Fruit fly (Drosophila melanogaster) whole organism, embryonic: Measurements from ENCODE around the gene CG31871.

Experiments
- Ada2b ChIP-seq: fragments of 200-800 bp; sonication (Bioruptor generic); IDR thresholded peaks from 2 replicates; pipeline ENCODE4 v1.3.6; 2022; ENCODE audit warnings: missing biosample characterization, missing genetic modification characterization
- Asciz ChIP-seq: fragments of 200-800 bp; sonication (Bioruptor generic); optimal IDR thresholded peaks from 2 replicates; lab custom pipeline; 2017; ENCODE audit warnings: missing biosample characterization, mild to moderate bottlenecking, missing genetic modification characterization, missing genetic modification reagents
- CG10147 ChIP-seq: fragments of 200-800 bp; sonication (Bioruptor generic); optimal IDR thresholded peaks from 2 replicates; lab custom pipeline; 2019; ENCODE audit warnings: missing biosample characterization, mild to moderate bottlenecking, missing genetic modification characterization, moderate library complexity
- CG11247 ChIP-seq: fragments of 200-800 bp; sonication (Bioruptor generic); IDR thresholded peaks from 2 replicates; pipeline ENCODE4 v1.3.6; 2022; ENCODE audit warnings: missing biosample characterization, missing genetic modification characterization
- CG11696 ChIP-seq: fragments of 200-800 bp; sonication (Bioruptor generic); IDR thresholded peaks from 2 replicates; pipeline ENCODE4 v1.3.6; 2022; ENCODE audit warnings: missing biosample characterization, missing genetic modification characterization
- CG13287 ChIP-seq: fragments of 200-800 bp; sonication (Bioruptor generic); IDR thresholded peaks from 2 replicates; pipeline ENCODE4 v1.3.6; 2022; ENCODE audit warnings: missing biosample characterization, missing genetic modification characterization; ENCODE audit not compliant: partially characterized antibody
- CG14965 ChIP-seq: fragments of 200-800 bp; sonication (Bioruptor generic); optimal IDR thresholded peaks from 2 replicates; lab custom pipeline; 2016; ENCODE audit warnings: missing biosample characterization, missing genetic modification characterization, borderline replicate concordance
- CG17328 ChIP-seq: fragments of 200-800 bp; sonication (Bioruptor generic); IDR thresholded peaks from 2 replicates; pipeline ENCODE4 v1.3.6; 2022; ENCODE audit warnings: missing biosample characterization, missing genetic modification characterization
- CG17361 ChIP-seq: fragments of 200-800 bp; sonication (Bioruptor generic); IDR thresholded peaks from 3 replicates; pipeline ENCODE4 v1.3.6; 2022; ENCODE audit warnings: missing biosample characterization, missing genetic modification characterization
- CG18764 ChIP-seq: fragments of 200-800 bp; sonication (Bioruptor generic); optimal IDR thresholded peaks from 3 replicates; lab custom pipeline; 2016; ENCODE audit warnings: missing biosample characterization, missing genetic modification characterization
- CG2116 ChIP-seq: fragments of 200-800 bp; sonication (Bioruptor generic); optimal IDR thresholded peaks from 3 replicates; lab custom pipeline; 2018; ENCODE audit warnings: missing biosample characterization, mild to moderate bottlenecking, missing genetic modification characterization
- CG2199 ChIP-seq: fragments of 200-800 bp; sonication (Bioruptor generic); IDR thresholded peaks from 3 replicates; pipeline ENCODE4 v1.3.6; 2022; ENCODE audit warnings: missing biosample characterization, missing genetic modification characterization
- CG2889 ChIP-seq: fragments of 200-800 bp; sonication (Bioruptor generic); IDR thresholded peaks from 3 replicates; pipeline ENCODE4 v1.3.6; 2022; ENCODE audit warnings: missing biosample characterization, missing genetic modification characterization
- CG30020 ChIP-seq: fragments of 200-800 bp; optimal IDR thresholded peaks from 2 replicates; lab custom pipeline; 2019; ENCODE audit warnings: missing biosample characterization, mild to moderate bottlenecking, missing genetic modification characterization, moderate library complexity
- CG32532 ChIP-seq: fragments of 200-800 bp; sonication (Bioruptor generic); IDR thresholded peaks from 2 replicates; pipeline ENCODE4 v1.3.6; 2022; ENCODE audit warnings: missing biosample characterization, missing genetic modification characterization
- CG3281 ChIP-seq: fragments of 200-800 bp; sonication (Bioruptor generic); optimal IDR thresholded peaks from 3 replicates; lab custom pipeline; 2017; ENCODE audit warnings: missing biosample characterization, mild to moderate bottlenecking, missing genetic modification characterization
- CG33557 ChIP-seq: fragments of 200-800 bp; sonication (Bioruptor generic); optimal IDR thresholded peaks from 2 replicates; lab custom pipeline; 2019; ENCODE audit warnings: missing biosample characterization, mild to moderate bottlenecking, missing genetic modification characterization, moderate library complexity
- CG4820 ChIP-seq: fragments of 200-800 bp; sonication (Bioruptor generic); optimal IDR thresholded peaks from 3 replicates; lab custom pipeline; 2016; ENCODE audit warnings: missing biosample characterization, missing genetic modification characterization
- CG6654 ChIP-seq: fragments of 200-800 bp; sonication (Bioruptor generic); optimal IDR thresholded peaks from 2 replicates; lab custom pipeline; 2017; ENCODE audit warnings: missing biosample characterization, mild to moderate bottlenecking, missing genetic modification characterization
- CG7357 ChIP-seq: fragments of 200-800 bp; sonication (Bioruptor generic); IDR thresholded peaks from 3 replicates; pipeline ENCODE4 v1.3.6; 2022; ENCODE audit warnings: missing biosample characterization, missing genetic modification characterization
- CG9727 ChIP-seq: fragments of 200-800 bp; sonication (Bioruptor generic); optimal IDR thresholded peaks from 3 replicates; lab custom pipeline; 2017; ENCODE audit warnings: missing biosample characterization, mild to moderate bottlenecking, missing genetic modification characterization
- CG9817 ChIP-seq: fragments of 200-800 bp; sonication (Bioruptor generic); optimal IDR thresholded peaks from 2 replicates; lab custom pipeline; 2018; ENCODE audit warnings: missing biosample characterization, mild to moderate bottlenecking, missing genetic modification characterization, moderate library complexity
- Max ChIP-seq: fragments of 200-800 bp; sonication (Bioruptor generic); optimal IDR thresholded peaks from 2 replicates; lab custom pipeline; 2016; ENCODE audit warnings: missing biosample characterization, mild to moderate bottlenecking, missing genetic modification characterization
- Rfx ChIP-seq: fragments of 200-800 bp; sonication (Bioruptor generic); IDR thresholded peaks from 2 replicates; pipeline ENCODE4 v1.3.6; 2022; ENCODE audit warnings: missing biosample characterization, missing genetic modification characterization
- Scr ChIP-seq: fragments of 200-800 bp; sonication (Bioruptor generic); IDR thresholded peaks from 2 replicates; pipeline ENCODE4 v1.3.6; 2022; ENCODE audit warnings: missing biosample characterization, missing genetic modification characterization; ENCODE audit not compliant: partially characterized antibody
- Six4 ChIP-seq: fragments of 200-800 bp; sonication (Bioruptor generic); optimal IDR thresholded peaks from 2 replicates; lab custom pipeline; 2016; ENCODE audit warnings: missing biosample characterization, missing genetic modification characterization
- TFAM ChIP-seq: fragments of 200-800 bp; sonication (Bioruptor generic); optimal IDR thresholded peaks from 2 replicates; lab custom pipeline; 2017; ENCODE audit warnings: missing biosample characterization, missing genetic modification characterization, inconsistent platforms
- Tbp ChIP-seq: fragments of >200 bp; optimal IDR thresholded peaks from 2 replicates; lab custom pipeline; 2018; ENCODE audit warnings: missing biosample characterization, missing genetic modification characterization
- Usf ChIP-seq: fragments of 200-800 bp; sonication (Bioruptor generic); optimal IDR thresholded peaks from 2 replicates; lab custom pipeline; 2017; ENCODE audit warnings: missing genotype, missing biosample characterization, missing genetic modification characterization
- chinmo ChIP-seq: fragments of 200-800 bp; sonication (Bioruptor generic); IDR thresholded peaks from 4 replicates; pipeline ENCODE4 v1.3.6; 2022; ENCODE audit warnings: missing biosample characterization, missing genetic modification characterization; ENCODE audit not compliant: partially characterized antibody
- croc ChIP-seq: fragments of 200-800 bp; sonication (Bioruptor generic); conservative IDR thresholded peaks from 3 replicates; pipeline ENCODE4 v1.3.6; 2022; ENCODE audit warnings: missing biosample characterization, missing genetic modification characterization
- dmrt11E ChIP-seq: fragments of 200-800 bp; sonication (Bioruptor generic); optimal IDR thresholded peaks from 3 replicates; lab custom pipeline; 2018; ENCODE audit warnings: missing biosample characterization, mild to moderate bottlenecking, missing genetic modification characterization, moderate library complexity
- dmrt99B ChIP-seq: fragments of 200-800 bp; sonication (Bioruptor generic); optimal IDR thresholded peaks from 2 replicates; lab custom pipeline; 2018; ENCODE audit warnings: missing biosample characterization, mild to moderate bottlenecking, missing genetic modification characterization, moderate library complexity
- eve ChIP-seq, 2 experiments: fragments of >200 bp; optimal IDR thresholded peaks; 2 replicates each; lab custom pipeline; 2017; ENCODE audit warnings: missing biosample characterization in 2 of 2, missing genetic modification characterization in 2 of 2
- eyg ChIP-seq: fragments of 200-800 bp; sonication (Bioruptor generic); optimal IDR thresholded peaks from 3 replicates; lab custom pipeline; 2016; ENCODE audit warnings: missing biosample characterization, missing genetic modification characterization
- grau ChIP-seq: fragments of 200-800 bp; optimal IDR thresholded peaks from 3 replicates; lab custom pipeline; 2019; ENCODE audit warnings: missing biosample characterization, mild to moderate bottlenecking, missing genetic modification characterization, moderate library complexity
- hb ChIP-seq: fragments of 200-800 bp; sonication (Bioruptor generic); IDR thresholded peaks from 3 replicates; pipeline ENCODE4 v1.3.6; 2022; ENCODE audit warnings: missing biosample characterization, missing genetic modification characterization; ENCODE audit not compliant: partially characterized antibody
- insv ChIP-seq, 2 experiments: fragments of 200-800 bp; sonication (Bioruptor generic); optimal IDR thresholded peaks; 3 replicates each; lab custom pipeline; 2016 to 2018; ENCODE audit warnings: missing biosample characterization in 2 of 2, missing genetic modification characterization in 2 of 2
- klu ChIP-seq: fragments of 200-800 bp; sonication (Bioruptor generic); IDR thresholded peaks from 2 replicates; pipeline ENCODE4 v1.3.6; 2022; ENCODE audit warnings: missing biosample characterization, missing genetic modification characterization
- pfk ChIP-seq: fragments of 200-800 bp; sonication (Bioruptor generic); optimal IDR thresholded peaks from 2 replicates; lab custom pipeline; 2018; ENCODE audit warnings: missing biosample characterization, mild to moderate bottlenecking, missing genetic modification characterization, moderate library complexity
- ro ChIP-seq: fragments of 200-800 bp; sonication (Bioruptor generic); IDR thresholded peaks from 2 replicates; pipeline ENCODE4 v1.3.6; 2022; ENCODE audit warnings: missing biosample characterization, missing genetic modification characterization
- run ChIP-seq: fragments of 200-800 bp; sonication (Bioruptor generic); optimal IDR thresholded peaks from 3 replicates; lab custom pipeline; 2018; ENCODE audit warnings: missing biosample characterization, mild to moderate bottlenecking, missing genetic modification characterization
- sc ChIP-seq, 3 experiments: fragments of >200 bp in 2 of 3; fragments of 200-800 bp in 1 of 3; sonication (Bioruptor generic) in 1 of 3; optimal IDR thresholded peaks; 2 replicates in 2 of 3; 3 replicates in 1 of 3; lab custom pipeline; 2017; ENCODE audit warnings: mild to moderate bottlenecking in 1 of 3, missing biosample characterization in 1 of 3, missing genetic modification characterization in 1 of 3, missing genetic modification reagents in 1 of 3
- sim ChIP-seq: fragments of 200-800 bp; sonication (Bioruptor generic); IDR thresholded peaks from 2 replicates; pipeline ENCODE4 v1.3.6; 2022; ENCODE audit warnings: missing biosample characterization, missing genetic modification characterization
- sqz ChIP-seq: fragments of 200-800 bp; sonication (Bioruptor generic); optimal IDR thresholded peaks from 3 replicates; lab custom pipeline; 2018; ENCODE audit warnings: missing biosample characterization, mild to moderate bottlenecking, missing genetic modification characterization
- tna ChIP-seq: fragments of 200-800 bp; sonication (Bioruptor generic); IDR thresholded peaks from 2 replicates; pipeline ENCODE4 v1.3.6; 2022; ENCODE audit warnings: missing biosample characterization, missing genetic modification characterization; ENCODE audit not compliant: partially characterized antibody
- tx ChIP-seq: fragments of 200-800 bp; sonication (Bioruptor generic); optimal IDR thresholded peaks from 2 replicates; lab custom pipeline; 2016; ENCODE audit warnings: missing biosample characterization, missing genetic modification characterization
- vfl ChIP-seq: fragments of 200-800 bp; sonication (Bioruptor generic); optimal IDR thresholded peaks from 2 replicates; lab custom pipeline; 2016; ENCODE audit warnings: missing biosample characterization, missing genetic modification characterization
- yki ChIP-seq: fragments of >200 bp; optimal IDR thresholded peaks from 3 replicates; lab custom pipeline; 2018

The CG31871 gene

dm6 chr2L:10614660-10615479 lies 47.0 kb upstream of the CG31871 start (continued):
- TF ChIP-seq ro (GFP tag; lab: Robert Waterston, UW) (no peak), run (tag; lab: Kevin White, UChicago) (peak; percentile 53), eyg (GFP tag; lab: Kevin White, UChicago) (no peak), yki (lab: Kevin White, UChicago) (no peak), Scr (GFP tag; lab: Robert Waterston, UW) (no peak), CG11247 (no peak), CG17361 (GFP tag; lab: Robert Waterston, UW) (no peak), tx (GFP tag; lab: Kevin White, UChicago) (no peak), CG17328 (0 out of 2 replicates have a peak, but pooled peaks have one; percentile 41), pfk (no peak), CG30020 (no peak), sim (GFP tag; lab: Robert Waterston, UW) (peak; percentile 38; the same call in 1 of the 2 replicates), chinmo (GFP tag; lab: Robert Waterston, UW) (0 out of 4 replicates have a peak, but pooled peaks have one; percentile 30), CG10147 (GFP tag; lab: Kevin White, UChicago) (no peak), sqz (GFP tag; lab: Kevin White, UChicago) (no peak), CG2116 (GFP tag; lab: Kevin White, UChicago) (no peak), Tbp (no peak), CG9727 (GFP tag; lab: Kevin White, UChicago) (no peak), CG13287 (no peak), dmrt11E (tag; lab: Kevin White, UChicago) (no peak), tna (GFP tag; lab: Robert Waterston, UW) (no peak), Max (GFP tag; lab: Kevin White, UChicago) (no peak), Asciz (GFP tag; lab: Kevin White, UChicago) (no peak), TFAM (GFP tag; lab: Kevin White, UChicago) (no peak), Ada2b (GFP tag; lab: Robert Waterston, UW) (no peak), dmrt99B (tag; lab: Kevin White, UChicago) (peak; percentile 3), croc (GFP tag; lab: Robert Waterston, UW) (peak; percentile 14; the same call in 1 of the 3 replicates), sc (optimal IDR thresholded peaks at IDR 0.05; lab: Kevin White, UChicago) (no peak), sc (GFP tag; optimal IDR thresholded peaks at IDR 0.05; lab: Kevin White, UChicago) (no peak), hb (GFP tag; lab: Robert Waterston, UW) (0 out of 3 replicates have a peak, but pooled peaks have one; percentile 11), vfl (GFP tag; lab: Kevin White, UChicago) (no peak), CG6654 (GFP tag; lab: Kevin White, UChicago) (no peak), CG32532 (GFP tag; lab: Robert Waterston, UW) (0 out of 2 replicates have a peak, but pooled peaks have one; percentile 18), CG14965 (GFP tag; lab: Kevin White, UChicago) (peak; percentile 96), Six4 (no peak), insv (GFP tag; optimal IDR thresholded peaks at IDR 0.05; lab: Kevin White, UChicago) (no peak), CG9817 (tag; lab: Kevin White, UChicago) (no peak), grau (tag; lab: Kevin White, UChicago) (no peak), Usf (no peak), CG2889 (no peak), CG2199 (GFP tag; lab: Robert Waterston, UW) (peak; percentile 52; the same call in 1 of the 3 replicates), CG4820 (GFP tag; lab: Kevin White, UChicago) (no peak), CG3281 (GFP tag; lab: Kevin White, UChicago) (no peak), CG18764 (GFP tag; lab: Kevin White, UChicago) (no peak), eve (GFP tag; optimal IDR thresholded peaks at IDR 0.05; lab: Kevin White, UChicago) (no peak), klu (GFP tag; lab: Robert Waterston, UW) (no peak), CG33557 (GFP tag; lab: Kevin White, UChicago) (no peak), Rfx (GFP tag; lab: Robert Waterston, UW) (0 out of 2 replicates have a peak, but pooled peaks have one; percentile 4), CG7357 (no peak), CG11696 (no peak)
